Worm (Caenorhabditis elegans): ENCODE data around the gene C53A5.13.

DNA sequence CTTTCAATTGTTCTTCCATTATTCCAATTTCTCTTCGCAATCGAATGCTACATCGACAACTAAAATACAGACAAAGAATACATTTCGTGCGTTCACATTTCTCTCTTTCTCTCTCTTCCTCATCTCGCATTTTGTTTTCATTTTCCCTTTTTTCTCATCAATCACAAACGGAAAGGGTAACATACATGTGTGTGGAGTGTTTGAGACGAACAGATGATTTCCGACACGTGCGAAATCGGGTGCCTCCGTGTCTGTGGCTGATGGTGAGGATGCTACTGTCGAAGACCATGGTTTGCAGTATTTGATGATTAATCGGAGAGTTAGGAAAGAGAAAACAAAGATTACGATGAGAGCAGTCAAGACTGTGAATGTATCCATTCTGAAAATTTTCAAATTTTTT lies 35.9 kb upstream of the C53A5.13 start, which contains the start of gene R02D5.9:
- TF ChIP-seq zip-11 (GFP tag; IDR thresholded peaks at IDR 0.05) (no peak), fkh-10 (GFP tag; optimal IDR thresholded peaks at IDR 0.05) (no peak), duxl-1 (tag; optimal IDR thresholded peaks at IDR 0.05; ENCODE audit: poor library complexity) (no peak), mdl-1 (tag; optimal IDR thresholded peaks at IDR 0.05) (peak; percentile 77 to 97), nhr-237 (tag; optimal IDR thresholded peaks at IDR 0.05) (no peak), T26A8.4 (GFP tag; IDR thresholded peaks at IDR 0.05) (no peak), zag-1 (tag; optimal IDR thresholded peaks at IDR 0.05) (no peak), skn-1 (tag; optimal IDR thresholded peaks at IDR 0.05) (no peak), ceh-82 (tag; optimal IDR thresholded peaks at IDR 0.05) (no peak), pqm-1 (tag; optimal IDR thresholded peaks at IDR 0.05) (no peak), mep-1 (tag; optimal IDR thresholded peaks at IDR 0.05) (no peak), Y48G9A.11 (GFP tag; IDR thresholded peaks at IDR 0.05) (no peak), lin-39 (tag; optimal IDR thresholded peaks at IDR 0.05) (no peak)

Measured in whole organism, L4 larva.